Worm (Caenorhabditis elegans) whole organism, late embryonic: ENCODE measurements around the gene dmsr-5.

ENCODE experiments used
- C38D4.7 ChIP-seq: fragments of 200-800 bp; sonication (Bioruptor generic); optimal IDR thresholded peaks from 2 replicates; lab custom pipeline; 2018; ENCODE audit warnings: mild to moderate bottlenecking, missing genetic modification characterization, moderate library complexity, missing compliant biosample characterization
- F13H6.1 ChIP-seq: sonication (generic microtip); optimal IDR thresholded peaks from 2 replicates; lab custom pipeline; 2016; ENCODE audit warnings: missing genetic modification characterization, missing compliant biosample characterization
- T23F11.4 ChIP-seq: fragments of 200-800 bp; sonication (Bioruptor generic); optimal IDR thresholded peaks from 2 replicates; lab custom pipeline; 2018; ENCODE audit warnings: mild to moderate bottlenecking, missing genetic modification characterization, missing compliant biosample characterization
- ahr-1 ChIP-seq: sonication (generic microtip); optimal IDR thresholded peaks from 2 replicates; lab custom pipeline; 2016; ENCODE audit warnings: missing genetic modification characterization, missing compliant biosample characterization
- ama-1 ChIP-seq: fragments of 150-350 bp; optimal IDR thresholded peaks from 2 replicates; lab custom pipeline; 2014
- ceh-22 ChIP-seq: sonication (generic microtip); optimal IDR thresholded peaks from 2 replicates; lab custom pipeline; 2017; ENCODE audit warnings: missing biosample characterization, missing genetic modification characterization
- ceh-24 ChIP-seq: sonication (generic microtip); optimal IDR thresholded peaks from 2 replicates; lab custom pipeline; 2016; ENCODE audit warnings: mild to moderate bottlenecking, missing genetic modification characterization, missing compliant biosample characterization
- ceh-30 ChIP-seq: fragments of 150-350 bp; optimal IDR thresholded peaks from 2 replicates; lab custom pipeline; 2014; ENCODE audit warnings: missing biosample characterization, missing genetic modification characterization
- ceh-31 ChIP-seq: sonication (generic microtip); optimal IDR thresholded peaks from 2 replicates; lab custom pipeline; 2016; ENCODE audit warnings: missing genetic modification characterization, missing compliant biosample characterization
- che-1 ChIP-seq: sonication (generic microtip); optimal IDR thresholded peaks from 2 replicates; lab custom pipeline; 2016; ENCODE audit warnings: mild to moderate bottlenecking, missing genetic modification characterization, missing compliant biosample characterization
- dve-1 ChIP-seq: sonication (generic microtip); optimal IDR thresholded peaks from 2 replicates; lab custom pipeline; 2017; ENCODE audit warnings: antibody characterized with exemption, mild to moderate bottlenecking, missing genetic modification characterization, missing compliant biosample characterization
- elt-4 ChIP-seq: sonication (generic microtip); optimal IDR thresholded peaks from 2 replicates; lab custom pipeline; 2016; ENCODE audit warnings: missing genetic modification characterization, missing compliant biosample characterization
- ets-4 ChIP-seq: sonication (generic microtip); optimal IDR thresholded peaks from 2 replicates; lab custom pipeline; 2016; ENCODE audit warnings: missing genetic modification characterization, missing compliant biosample characterization
- eyg-1 ChIP-seq: sonication (generic microtip); optimal IDR thresholded peaks from 2 replicates; lab custom pipeline; 2016; ENCODE audit warnings: missing genotype, missing genetic modification characterization, missing compliant biosample characterization
- fkh-10 ChIP-seq: fragments of 150-350 bp; optimal IDR thresholded peaks from 2 replicates; lab custom pipeline; 2014; ENCODE audit warnings: missing biosample characterization, missing genetic modification reagents, missing genetic modification characterization
- fkh-6 ChIP-seq: sonication (generic microtip); optimal IDR thresholded peaks from 2 replicates; lab custom pipeline; 2016; ENCODE audit warnings: missing genetic modification characterization, missing compliant biosample characterization
- hlh-13 ChIP-seq: fragments of 200-800 bp; sonication (Bioruptor generic); optimal IDR thresholded peaks from 2 replicates; lab custom pipeline; 2018; ENCODE audit warnings: mild to moderate bottlenecking, missing genetic modification characterization, missing compliant biosample characterization
- hlh-30 ChIP-seq: sonication (generic microtip); optimal IDR thresholded peaks from 2 replicates; lab custom pipeline; 2017; ENCODE audit warnings: antibody characterized with exemption, missing genetic modification characterization, missing compliant biosample characterization; ENCODE audit not compliant: insufficient read depth
- hlh-6 ChIP-seq: sonication (generic microtip); optimal IDR thresholded peaks from 2 replicates; lab custom pipeline; 2016; ENCODE audit warnings: missing genotype, missing genetic modification characterization, missing compliant biosample characterization
- lim-6 ChIP-seq: sonication (generic microtip); optimal IDR thresholded peaks from 2 replicates; lab custom pipeline; 2016; ENCODE audit warnings: missing genetic modification characterization, missing compliant biosample characterization
- nfya-1 ChIP-seq: sonication (generic microtip); optimal IDR thresholded peaks from 2 replicates; lab custom pipeline; 2017; ENCODE audit warnings: missing genetic modification characterization, mild to moderate bottlenecking, missing compliant biosample characterization, antibody characterized with exemption, moderate library complexity
- nhr-11 ChIP-seq: fragments of 150-350 bp; optimal IDR thresholded peaks from 2 replicates; lab custom pipeline; 2014; ENCODE audit warnings: missing biosample characterization, missing genetic modification characterization
- npax-4 ChIP-seq: sonication (generic microtip); optimal IDR thresholded peaks from 2 replicates; lab custom pipeline; 2016; ENCODE audit warnings: missing genetic modification characterization, missing compliant biosample characterization
- pag-3 ChIP-seq: sonication (generic microtip); optimal IDR thresholded peaks from 2 replicates; lab custom pipeline; 2016; ENCODE audit warnings: missing compliant biosample characterization, missing genetic modification characterization, borderline replicate concordance
- pax-1 ChIP-seq: fragments of 150-350 bp; optimal IDR thresholded peaks from 2 replicates; lab custom pipeline; 2014; ENCODE audit warnings: missing biosample characterization, missing genetic modification characterization
- pqm-1 ChIP-seq: sonication (generic microtip); optimal IDR thresholded peaks from 2 replicates; lab custom pipeline; 2016; ENCODE audit warnings: missing genetic modification characterization, missing compliant biosample characterization
- pros-1 ChIP-seq: fragments of 150-350 bp; optimal IDR thresholded peaks from 2 replicates; lab custom pipeline; 2014; ENCODE audit warnings: missing biosample characterization, missing genetic modification reagents, missing genetic modification characterization
- sdc-2 ChIP-seq: sonication (generic microtip); optimal IDR thresholded peaks from 2 replicates; lab custom pipeline; 2016; ENCODE audit warnings: missing genotype, missing genetic modification characterization, missing compliant biosample characterization
- sox-2 ChIP-seq: fragments of 200-800 bp; sonication (Bioruptor generic); IDR thresholded peaks from 2 replicates; pipeline ENCODE4 v1.3.6; 2022; ENCODE audit warnings: missing genetic modification reagents, missing genetic modification characterization, missing compliant biosample characterization
- syd-9 ChIP-seq: sonication (generic microtip); optimal IDR thresholded peaks from 2 replicates; lab custom pipeline; 2016; ENCODE audit warnings: mild to moderate bottlenecking, missing genetic modification characterization, moderate library complexity, missing compliant biosample characterization
- tbx-7 ChIP-seq: sonication (generic microtip); optimal IDR thresholded peaks from 2 replicates; lab custom pipeline; 2016; ENCODE audit warnings: missing genotype, missing genetic modification characterization, missing compliant biosample characterization
- ttx-3 ChIP-seq: sonication (generic microtip); optimal IDR thresholded peaks from 2 replicates; lab custom pipeline; 2016; ENCODE audit warnings: missing genetic modification reagents, missing genetic modification characterization, missing compliant biosample characterization
- unc-55 ChIP-seq: sonication (generic microtip); optimal IDR thresholded peaks from 2 replicates; lab custom pipeline; 2017; ENCODE audit warnings: missing biosample characterization, missing genetic modification reagents, missing genetic modification characterization
- unc-86 ChIP-seq: sonication (generic microtip); optimal IDR thresholded peaks from 2 replicates; lab custom pipeline; 2016; ENCODE audit warnings: missing genetic modification characterization, missing compliant biosample characterization
- zip-5 ChIP-seq: sonication (generic microtip); optimal IDR thresholded peaks from 2 replicates; lab custom pipeline; 2016; ENCODE audit warnings: missing genetic modification characterization, missing compliant biosample characterization
- ztf-16 ChIP-seq: sonication (generic microtip); optimal IDR thresholded peaks from 2 replicates; lab custom pipeline; 2017; ENCODE audit warnings: missing genetic modification characterization, missing compliant biosample characterization

The dmsr-5 gene

DNA sequence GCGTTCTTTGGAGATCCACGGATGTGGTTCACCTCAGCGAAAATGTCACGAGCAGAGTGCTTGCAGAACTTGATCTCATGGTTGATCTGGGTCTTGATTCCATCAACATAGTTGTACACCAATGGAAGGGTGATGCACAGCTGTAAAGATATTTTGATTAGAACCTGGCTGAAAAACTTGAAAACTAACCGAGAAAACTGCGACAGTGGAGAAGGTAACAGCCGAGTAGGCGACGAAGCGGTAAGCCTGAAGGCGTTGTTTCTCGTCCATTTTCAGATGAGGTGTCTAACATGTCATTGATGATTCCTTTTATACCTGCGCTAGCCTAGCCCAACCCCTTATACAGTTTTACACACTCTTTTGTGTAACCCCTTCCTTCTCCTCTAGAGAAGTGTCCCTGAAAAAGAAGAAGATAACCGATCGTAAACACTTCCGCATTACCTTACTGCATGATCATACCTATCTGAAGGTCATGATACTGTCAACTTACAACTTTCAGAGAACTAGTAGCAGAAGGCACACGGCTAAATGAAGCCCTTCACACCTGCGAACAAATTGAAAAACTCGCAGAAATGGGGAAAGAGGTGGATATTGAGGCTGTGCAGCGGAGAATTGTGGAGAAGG lies 7.4 kb downstream of the dmsr-5 start, which contains the start of gene col-94:
col-94 (minus strand) TSS at position 313 of the 624 bp plus-strand sequence.
- no peak for TF ChIP-seq nhr-11 (tag; lab: Kevin White, UChicago)
- TF ChIP-seq ceh-22: no peak
- no peak for TF ChIP-seq elt-4 (tag; lab: Kevin White, UChicago)
- no peak for TF ChIP-seq unc-55 (GFP tag; lab: Kevin White, UChicago)
- TF ChIP-seq sox-2: no peak
- TF ChIP-seq nfya-1 (tag; lab: Kevin White, UChicago): no peak
- TF ChIP-seq zip-5: no peak
- TF ChIP-seq lim-6 (tag; lab: Kevin White, UChicago): no peak
- no peak for TF ChIP-seq che-1 (tag; lab: Kevin White, UChicago)
- no peak for TF ChIP-seq hlh-30 (tag; lab: Kevin White, UChicago)
- TF ChIP-seq ceh-30 (tag; lab: Kevin White, UChicago): no peak
- no peak for TF ChIP-seq F13H6.1
- no peak for TF ChIP-seq pag-3 (tag; lab: Kevin White, UChicago)
- no peak for TF ChIP-seq dve-1 (tag; lab: Kevin White, UChicago)

DNA sequence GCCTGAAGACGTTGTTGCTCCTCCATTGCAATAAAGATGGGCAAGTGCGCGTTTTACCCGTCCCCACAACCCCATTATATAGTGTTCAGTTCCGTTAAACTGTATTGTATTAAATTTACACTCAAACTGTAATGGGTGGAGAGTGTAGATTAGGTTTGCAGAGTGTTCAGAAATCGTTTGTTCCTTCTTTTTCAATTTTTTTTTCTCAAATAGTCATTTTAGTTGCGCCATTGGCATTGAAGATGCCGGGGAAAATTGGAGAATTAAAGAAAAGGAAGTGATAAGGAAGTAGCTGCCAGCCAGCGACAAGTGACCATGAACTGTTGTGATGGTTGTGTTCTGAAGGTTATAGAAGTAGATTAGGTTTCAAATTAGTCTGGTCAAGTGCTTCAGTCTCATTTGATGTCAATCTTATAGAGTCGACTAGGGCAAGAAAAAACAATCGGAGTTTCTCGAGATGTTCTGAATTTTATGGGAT lies 9.5 kb downstream of the dmsr-5 start, which contains the start of gene col-93:
col-93 (minus strand) TSS at position 51 of the 478 bp plus-strand sequence.
- TF ChIP-seq sdc-2 (tag; lab: Kevin White, UChicago) (no peak), dve-1 (tag; lab: Kevin White, UChicago) (no peak), ahr-1 (tag; lab: Kevin White, UChicago) (no peak), unc-55 (GFP tag; lab: Kevin White, UChicago) (no peak), pax-1 (tag; lab: Kevin White, UChicago) (no peak), hlh-6 (no peak)

DNA sequence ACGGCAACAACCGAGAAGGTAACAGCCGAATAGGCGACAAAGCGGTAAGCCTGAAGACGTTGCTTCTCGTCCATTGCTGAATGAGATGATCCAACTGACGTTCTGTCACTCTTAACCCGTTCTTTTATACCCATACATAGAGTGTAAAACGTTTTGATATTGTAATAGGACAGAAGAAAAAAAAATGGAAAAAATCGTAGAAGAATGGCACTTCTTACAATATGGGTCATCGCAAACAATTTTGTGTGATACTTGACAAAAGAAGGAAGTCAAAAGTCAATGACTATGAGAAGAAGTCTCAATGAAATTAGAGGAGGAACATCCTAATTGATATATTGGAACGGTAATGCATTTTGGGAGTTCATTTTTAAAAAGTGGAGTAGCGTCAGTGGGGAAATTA lies 11.9 kb downstream of the dmsr-5 start, which contains the start of gene col-92:
col-92 (minus strand) TSS at position 101 of the 400 bp plus-strand sequence.
- TF ChIP-seq ama-1 (lab: Kevin White, UChicago): no peak
- TF ChIP-seq pag-3 (tag; lab: Kevin White, UChicago): no peak
- no peak for TF ChIP-seq ceh-31 (tag; lab: Kevin White, UChicago)
- no peak for TF ChIP-seq pros-1
- TF ChIP-seq unc-86: no peak

DNA sequence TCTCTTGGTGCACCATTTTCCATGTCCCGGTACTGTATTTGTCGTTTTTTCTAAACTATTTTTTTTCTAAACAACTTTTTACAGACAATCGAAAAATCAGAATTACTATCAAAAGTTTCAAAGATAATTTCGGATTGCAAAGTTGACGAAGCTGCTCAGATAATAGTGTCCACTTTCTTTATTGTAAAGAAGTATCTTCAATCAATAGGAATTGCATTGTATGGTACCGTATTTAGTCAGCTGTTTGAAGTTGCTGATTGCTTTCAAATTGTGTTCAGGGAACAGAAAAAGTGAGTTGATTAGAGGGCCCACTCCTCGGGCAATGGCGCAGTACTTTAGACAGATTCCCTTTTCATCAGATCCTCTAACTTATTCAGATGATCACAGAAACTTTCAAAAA lies 13.5 kb downstream of the dmsr-5 start:
- TF ChIP-seq ets-4 (tag; lab: Kevin White, UChicago) (no peak), nhr-11 (tag; lab: Kevin White, UChicago) (no peak), ttx-3 (no peak)

DNA sequence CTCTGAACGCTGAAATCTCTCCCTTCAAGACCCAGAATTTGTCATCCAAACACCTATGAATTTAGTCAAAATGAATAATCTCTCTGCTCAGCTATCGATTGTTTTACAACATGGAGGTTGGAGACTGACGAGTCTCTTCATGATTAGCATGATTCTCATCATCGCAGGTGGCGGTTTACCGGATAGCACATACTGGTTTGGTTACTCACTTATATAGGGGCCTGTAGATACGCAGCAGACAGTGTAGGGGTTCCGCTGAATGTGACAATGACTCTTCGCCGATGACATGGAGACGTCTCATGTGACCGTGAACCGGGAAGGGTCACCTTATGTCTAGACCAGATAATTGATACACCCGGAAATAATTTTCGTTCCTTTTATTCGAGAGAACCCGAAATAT lies 18.5 kb downstream of the dmsr-5 start:
- no peak for TF ChIP-seq che-1 (tag; lab: Kevin White, UChicago)
- no peak for TF ChIP-seq hlh-13 (GFP tag; lab: Kevin White, UChicago)
- no peak for TF ChIP-seq pag-3 (tag; lab: Kevin White, UChicago)
- TF ChIP-seq zip-5: no peak
- no peak for TF ChIP-seq ceh-30 (tag; lab: Kevin White, UChicago)
- no peak for TF ChIP-seq eyg-1 (tag; lab: Kevin White, UChicago)

DNA sequence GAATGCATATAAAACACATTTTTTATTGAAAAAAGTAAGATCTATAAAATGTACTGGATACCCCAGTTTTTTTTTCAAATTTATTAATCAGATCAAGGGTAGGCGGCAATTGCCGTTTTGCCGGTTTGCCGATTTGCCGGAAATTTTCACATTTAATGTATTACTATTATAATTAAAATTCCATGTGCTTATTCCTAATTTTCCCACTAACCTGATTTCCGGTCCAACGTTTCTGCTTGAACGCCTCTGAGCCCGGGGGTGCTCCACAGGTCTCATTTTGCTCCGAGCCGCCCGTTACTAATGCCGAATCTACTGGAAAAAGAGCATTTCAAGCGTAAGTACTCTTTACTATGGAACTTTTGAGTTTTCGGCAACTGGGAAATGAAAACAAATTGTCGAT lies 25.4 kb downstream of the dmsr-5 start, which contains the start of gene dhc-4:
dhc-4 (plus strand) TSS at position 301 of the 400 bp plus-strand sequence.
- TF ChIP-seq che-1 (tag; lab: Kevin White, UChicago): no peak
- no peak for TF ChIP-seq fkh-10
- TF ChIP-seq T23F11.4 (GFP tag; lab: Kevin White, UChicago): no peak
- TF ChIP-seq ztf-16 (tag; lab: Kevin White, UChicago): no peak
- TF ChIP-seq ceh-22: no peak
- no peak for TF ChIP-seq tbx-7 (tag; lab: Kevin White, UChicago)
- TF ChIP-seq ceh-24: no peak
- TF ChIP-seq syd-9 (tag; lab: Kevin White, UChicago): no peak
- TF ChIP-seq ttx-3: no peak
- TF ChIP-seq fkh-6: no peak
- TF ChIP-seq C38D4.7 (GFP tag; lab: Kevin White, UChicago): no peak
- TF ChIP-seq nhr-11 (tag; lab: Kevin White, UChicago): no peak
- TF ChIP-seq npax-4: no peak
- TF ChIP-seq pqm-1: no peak
